Fruit fly (Drosophila melanogaster): ENCODE measurements around the gene wg.

DNA sequence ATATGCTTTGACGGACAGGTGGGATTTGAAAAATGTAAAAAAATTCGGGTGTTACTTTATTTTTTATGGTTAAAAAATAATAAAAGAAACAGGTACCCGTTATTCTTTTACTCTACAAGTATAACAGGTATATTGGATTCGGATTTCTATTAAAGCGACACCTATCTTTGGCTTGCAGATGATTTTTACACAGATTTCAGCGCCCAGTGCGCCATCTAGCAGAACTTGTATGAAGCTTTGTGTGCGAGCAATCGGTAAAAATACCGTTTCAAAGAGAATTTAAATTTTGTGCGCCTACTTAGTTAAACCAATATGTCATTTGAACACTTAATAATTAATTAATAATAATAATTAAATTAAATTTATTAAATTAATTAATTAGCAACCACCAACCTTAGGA lies 48.9 kb upstream of the wg start:
- TF ChIP-seq usp (GFP tag; optimal IDR thresholded peaks at IDR 0.05), result no peak
- no peak for TF ChIP-seq Dll (optimal IDR thresholded peaks at IDR 0.05)
- TF ChIP-seq pan (optimal IDR thresholded peaks at IDR 0.05), result no peak
- TF ChIP-seq CG8478 (optimal IDR thresholded peaks at IDR 0.05), result no peak
- TF ChIP-seq EcR (GFP tag; optimal IDR thresholded peaks at IDR 0.05), result no peak
- no peak for TF ChIP-seq psq (optimal IDR thresholded peaks at IDR 0.05)
